Worm (Caenorhabditis elegans): ENCODE results near the gene gkow-1.

DNA sequence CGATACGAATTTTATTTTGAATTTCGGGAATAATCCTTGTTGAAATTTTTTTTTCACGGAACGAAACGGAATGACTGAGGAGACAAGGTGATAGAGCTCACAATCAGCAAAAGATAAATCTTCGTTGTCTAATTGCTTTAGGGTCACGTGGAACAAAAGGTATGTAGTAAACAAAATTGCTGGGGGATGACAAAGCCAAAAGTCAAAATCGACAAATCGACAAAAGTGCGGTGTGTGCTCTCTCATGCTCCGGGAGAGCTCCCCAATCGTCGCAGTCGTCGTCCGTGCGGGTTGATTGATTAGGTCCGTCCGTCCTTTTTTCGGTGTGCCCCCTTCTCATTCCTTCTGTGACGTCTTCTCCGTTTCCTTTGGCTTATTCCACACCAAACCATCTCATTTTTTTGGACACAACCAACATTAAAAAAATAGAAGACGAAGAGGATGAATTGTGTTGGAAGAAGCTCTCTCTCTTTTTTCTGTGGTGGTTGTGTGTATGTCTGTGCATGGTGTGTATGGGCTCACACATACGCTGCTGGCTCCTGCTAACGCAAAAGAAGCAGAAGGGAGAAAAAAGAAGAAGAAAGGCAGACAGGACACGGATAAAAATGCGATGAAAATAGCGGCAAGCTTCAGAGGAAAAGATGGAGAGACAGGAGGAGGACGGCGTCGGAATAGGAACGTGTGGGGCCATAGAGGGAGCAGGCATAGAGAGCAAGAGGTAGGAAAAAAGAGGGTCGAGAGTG is 16.2 kb upstream of the gkow-1 start:
- no peak for TF ChIP-seq nhr-12 (tag; optimal IDR thresholded peaks at IDR 0.05)
- TF ChIP-seq fkh-10 (GFP tag; optimal IDR thresholded peaks at IDR 0.05) = peak; percentile 48
